Worm (Caenorhabditis elegans) whole organism, L3 larva: Measurements from ENCODE around the gene fbl-1.
A peak's percentile ranks its signal among the peaks of the same experiment; 100 is the strongest.

Experiments
- ceh-16 ChIP-seq: sonication (generic microtip); optimal IDR thresholded peaks from 2 replicates; lab custom pipeline; 2017; ENCODE audit warnings: missing biosample characterization, missing genetic modification characterization
- ceh-82 ChIP-seq: fragments of 150-350 bp; optimal IDR thresholded peaks from 2 replicates; lab custom pipeline; 2014; ENCODE audit warnings: missing biosample characterization, missing genetic modification characterization
- daf-12 ChIP-seq: fragments of 150-350 bp; optimal IDR thresholded peaks from 2 replicates; lab custom pipeline; 2014; ENCODE audit warnings: missing biosample characterization, missing genetic modification reagents, missing genetic modification characterization
- egl-27 ChIP-seq: sonication (generic microtip); optimal IDR thresholded peaks from 4 replicates; lab custom pipeline; 2017; ENCODE audit warnings: missing biosample characterization, missing genetic modification reagents, missing genetic modification characterization
- egl-5 ChIP-seq: fragments of 150-350 bp; optimal IDR thresholded peaks from 2 replicates; lab custom pipeline; 2017; ENCODE audit warnings: missing biosample characterization, missing genetic modification reagents, missing genetic modification characterization, inconsistent platforms
- elt-1 ChIP-seq: fragments of 150-350 bp; optimal IDR thresholded peaks from 2 replicates; lab custom pipeline; 2014; ENCODE audit warnings: missing biosample characterization, missing genetic modification characterization
- elt-2 ChIP-seq: sonication (generic microtip); optimal IDR thresholded peaks from 2 replicates; lab custom pipeline; 2016; ENCODE audit warnings: missing genetic modification reagents, mild to moderate bottlenecking, missing genetic modification characterization, missing compliant biosample characterization
- elt-3 ChIP-seq, 3 experiments: fragments of 150-350 bp in 1 of 3; sonication (generic microtip) in 2 of 3; optimal IDR thresholded peaks; 2 replicates in 2 of 3; 4 replicates in 1 of 3; lab custom pipeline; 2014 to 2017; ENCODE audit warnings: missing biosample characterization in 3 of 3, missing genetic modification characterization in 3 of 3
- eor-1 ChIP-seq, 2 experiments: fragments of 150-350 bp; optimal IDR thresholded peaks; 2 replicates each; lab custom pipeline; 2014 to 2018; ENCODE audit warnings: missing biosample characterization in 2 of 2, missing genetic modification characterization in 2 of 2
- fkh-10 ChIP-seq: sonication (generic microtip); optimal IDR thresholded peaks from 2 replicates; lab custom pipeline; 2017; ENCODE audit warnings: missing biosample characterization, missing genetic modification reagents, missing genetic modification characterization
- fkh-2 ChIP-seq: fragments of 150-350 bp; optimal IDR thresholded peaks from 2 replicates; lab custom pipeline; 2014; ENCODE audit warnings: missing biosample characterization, missing genetic modification reagents, missing genetic modification characterization
- fos-1 ChIP-seq: fragments of 150-350 bp; optimal IDR thresholded peaks from 2 replicates; lab custom pipeline; 2014; ENCODE audit warnings: missing biosample characterization, missing genetic modification characterization
- hmg-11 ChIP-seq: sonication (generic microtip); optimal IDR thresholded peaks from 2 replicates; lab custom pipeline; 2016; ENCODE audit warnings: missing genetic modification characterization, missing compliant biosample characterization
- jun-1 ChIP-seq: fragments of 150-350 bp; optimal IDR thresholded peaks from 2 replicates; lab custom pipeline; 2014; ENCODE audit warnings: missing biosample characterization, missing genetic modification reagents, missing genetic modification characterization
- lin-15B ChIP-seq: fragments of 150-350 bp; optimal IDR thresholded peaks from 2 replicates; lab custom pipeline; 2014; ENCODE audit warnings: missing biosample characterization, missing genetic modification characterization
- lin-39 ChIP-seq: fragments of 150-350 bp; optimal IDR thresholded peaks from 2 replicates; lab custom pipeline; 2018; ENCODE audit warnings: missing biosample characterization, missing genetic modification reagents, missing genetic modification characterization
- lsy-12 ChIP-seq: sonication (generic microtip); optimal IDR thresholded peaks from 2 replicates; lab custom pipeline; 2016; ENCODE audit warnings: mild to moderate bottlenecking, missing genetic modification characterization, missing compliant biosample characterization
- mdl-1 ChIP-seq: fragments of 150-350 bp; optimal IDR thresholded peaks from 2 replicates; lab custom pipeline; 2014; ENCODE audit warnings: missing biosample characterization, missing genetic modification characterization
- nfya-1 ChIP-seq: sonication (generic microtip); optimal IDR thresholded peaks from 2 replicates; lab custom pipeline; 2017; ENCODE audit warnings: missing genetic modification characterization, mild to moderate bottlenecking, missing compliant biosample characterization, antibody characterized with exemption, moderate library complexity; ENCODE audit not compliant: insufficient read depth
- nhr-11 ChIP-seq: fragments of 150-350 bp; optimal IDR thresholded peaks from 2 replicates; lab custom pipeline; 2014; ENCODE audit warnings: missing biosample characterization, missing genetic modification characterization
- nhr-12 ChIP-seq: fragments of 150-350 bp; optimal IDR thresholded peaks from 2 replicates; lab custom pipeline; 2014; ENCODE audit warnings: missing biosample characterization, missing genetic modification characterization
- nhr-23 ChIP-seq: fragments of 150-350 bp; optimal IDR thresholded peaks from 2 replicates; lab custom pipeline; 2014; ENCODE audit warnings: missing biosample characterization, missing genetic modification reagents, missing genetic modification characterization
- nhr-28 ChIP-seq: fragments of 150-350 bp; optimal IDR thresholded peaks from 2 replicates; lab custom pipeline; 2014; ENCODE audit warnings: missing biosample characterization, missing genetic modification characterization
- nhr-43 ChIP-seq: sonication (generic microtip); optimal IDR thresholded peaks from 2 replicates; lab custom pipeline; 2016; ENCODE audit warnings: mild to moderate bottlenecking, missing genetic modification characterization, missing compliant biosample characterization; ENCODE audit not compliant: poor library complexity, severe bottlenecking
- nhr-67 ChIP-seq: fragments of 150-350 bp; optimal IDR thresholded peaks from 2 replicates; lab custom pipeline; 2014; ENCODE audit warnings: missing biosample characterization, missing genetic modification characterization
- pqm-1 ChIP-seq: fragments of 150-350 bp; optimal IDR thresholded peaks from 2 replicates; lab custom pipeline; 2017; ENCODE audit warnings: missing biosample characterization, missing genetic modification characterization, inconsistent platforms
- sea-2 ChIP-seq: fragments of 150-350 bp; sonication (generic microtip); optimal IDR thresholded peaks from 4 replicates; lab custom pipeline; 2014; ENCODE audit warnings: missing biosample characterization, missing genetic modification reagents, missing genetic modification characterization
- snpc-4 ChIP-seq: fragments of 150-350 bp; optimal IDR thresholded peaks from 2 replicates; lab custom pipeline; 2014; ENCODE audit warnings: missing biosample characterization, missing genetic modification characterization
- tbx-2 ChIP-seq: sonication (generic microtip); optimal IDR thresholded peaks from 2 replicates; lab custom pipeline; 2016; ENCODE audit warnings: mild to moderate bottlenecking, missing genetic modification characterization, missing compliant biosample characterization
- unc-62 ChIP-seq: fragments of 150-350 bp; sonication (generic microtip); optimal IDR thresholded peaks from 4 replicates; lab custom pipeline; 2014; ENCODE audit warnings: missing biosample characterization, missing genetic modification reagents, missing genetic modification characterization
- zag-1 ChIP-seq: fragments of 150-350 bp; optimal IDR thresholded peaks from 2 replicates; lab custom pipeline; 2014; ENCODE audit warnings: missing biosample characterization, missing genetic modification characterization
- ztf-11 ChIP-seq: fragments of 150-350 bp; optimal IDR thresholded peaks from 2 replicates; lab custom pipeline; 2014; ENCODE audit warnings: missing biosample characterization, missing genetic modification characterization

Gene fbl-1

ce11 chrIV:9580021-9580420, 39.4 kb downstream of the fbl-1 start, which contains the start of gene npr-2:
npr-2 (minus strand) TSS chrIV:9580121.
- TF ChIP-seq jun-1 (tag; lab: Kevin White, UChicago) (no peak), nhr-28 (tag; lab: Kevin White, UChicago) (no peak), pqm-1 (tag; lab: Kevin White, UChicago) (no peak), elt-3 (tag; optimal IDR thresholded peaks at IDR 0.05; lab: Kevin White, UChicago) (no peak), nhr-12 (no peak), daf-12 (no peak), nhr-23 (tag; lab: Kevin White, UChicago) (no peak), snpc-4 (tag; lab: Kevin White, UChicago) (no peak)

DNA sequence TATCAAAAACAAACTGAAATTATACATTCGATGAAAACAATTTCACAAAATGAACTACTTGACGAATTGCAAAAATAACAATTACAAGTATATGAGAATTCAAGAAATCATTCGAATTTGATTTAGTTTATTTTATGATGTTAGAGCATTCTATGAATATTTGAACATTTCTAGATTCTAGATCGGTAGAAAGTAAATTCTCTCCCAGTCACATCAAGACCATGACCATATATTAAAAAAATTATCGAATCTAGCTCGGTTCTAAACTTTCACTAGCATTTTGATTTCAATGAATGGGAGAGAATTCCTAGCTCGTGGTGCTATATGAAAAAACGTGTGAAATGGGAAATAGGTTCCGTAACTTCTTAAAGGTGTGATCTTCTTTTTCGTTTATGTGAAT, 43.7 kb downstream of the fbl-1 start:
- TF ChIP-seq lin-39 (no peak), nhr-23 (tag; lab: Kevin White, UChicago) (no peak), daf-12 (no peak), ztf-11 (tag; lab: Kevin White, UChicago) (no peak), eor-1 (tag; optimal IDR thresholded peaks at IDR 0.05; lab: Kevin White, UChicago) (no peak), nfya-1 (tag; lab: Kevin White, UChicago) (no peak), snpc-4 (tag; lab: Kevin White, UChicago) (no peak), egl-27 (tag; lab: Kevin White, UChicago) (no peak), nhr-28 (tag; lab: Kevin White, UChicago) (no peak), hmg-11 (no peak), ceh-82 (tag; lab: Kevin White, UChicago) (no peak), fos-1 (tag; lab: Kevin White, UChicago) (no peak), nhr-11 (no peak), fkh-2 (tag; lab: Kevin White, UChicago) (no peak), nhr-67 (tag; lab: Kevin White, UChicago) (no peak), jun-1 (tag; lab: Kevin White, UChicago) (no peak), tbx-2 (tag; lab: Kevin White, UChicago) (no peak)
- TF ChIP-seq, all 47 proteins: peak for 0

DNA sequence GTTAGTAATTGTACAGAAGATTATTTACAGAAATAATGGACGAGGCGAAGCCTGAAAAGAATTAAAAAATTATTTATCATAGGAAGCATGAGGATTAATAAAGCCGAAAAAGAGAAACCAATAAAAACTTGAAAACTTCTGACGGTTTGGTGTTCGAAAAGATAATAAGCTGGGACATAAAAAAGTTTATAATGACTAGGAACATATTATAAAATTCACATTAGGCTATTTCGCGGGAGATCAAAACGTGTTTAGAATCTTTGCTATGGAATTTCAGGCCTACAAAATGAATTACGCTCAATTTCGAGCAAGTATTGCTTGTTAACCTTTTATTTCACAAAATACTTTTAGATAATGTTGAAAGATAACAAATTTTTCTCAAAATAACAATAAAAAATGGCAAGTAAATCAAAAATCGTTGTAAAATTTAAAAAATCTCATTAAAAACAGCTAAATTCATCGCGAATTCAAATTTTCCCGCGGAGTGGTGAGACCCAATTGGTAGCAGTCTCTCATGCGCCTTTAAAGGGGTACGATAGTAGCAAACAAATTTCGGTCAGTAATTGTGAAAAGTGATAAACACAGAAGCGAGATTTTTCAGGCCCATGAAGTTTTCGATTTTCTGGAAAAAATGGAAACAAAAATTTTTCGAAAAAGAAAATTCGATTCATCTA, 48.3 kb downstream of the fbl-1 start, which contains the start of gene trcs-1:
Gene trcs-1, minus strand, starts transcription at position 51 of the 674 bp plus-strand sequence.
- TF ChIP-seq zag-1 (no peak), elt-2 (tag; lab: Kevin White, UChicago) (no peak), pqm-1 (tag; lab: Kevin White, UChicago) (no peak), unc-62 (GFP tag; lab: Kevin White, UChicago) (no peak), fkh-2 (tag; lab: Kevin White, UChicago) (no peak), mdl-1 (tag; lab: Kevin White, UChicago) (no peak), nhr-28 (tag; lab: Kevin White, UChicago) (no peak), ztf-11 (tag; lab: Kevin White, UChicago) (no peak), lsy-12 (tag; lab: Kevin White, UChicago) (no peak), ceh-16 (tag; lab: Kevin White, UChicago) (no peak), jun-1 (tag; lab: Kevin White, UChicago) (no peak), nhr-12 (no peak), sea-2 (GFP tag; lab: Kevin White, UChicago) (no peak), fkh-10 (no peak), elt-1 (tag; lab: Kevin White, UChicago) (no peak), snpc-4 (tag; lab: Kevin White, UChicago) (no peak), lin-15B (no peak)

DNA sequence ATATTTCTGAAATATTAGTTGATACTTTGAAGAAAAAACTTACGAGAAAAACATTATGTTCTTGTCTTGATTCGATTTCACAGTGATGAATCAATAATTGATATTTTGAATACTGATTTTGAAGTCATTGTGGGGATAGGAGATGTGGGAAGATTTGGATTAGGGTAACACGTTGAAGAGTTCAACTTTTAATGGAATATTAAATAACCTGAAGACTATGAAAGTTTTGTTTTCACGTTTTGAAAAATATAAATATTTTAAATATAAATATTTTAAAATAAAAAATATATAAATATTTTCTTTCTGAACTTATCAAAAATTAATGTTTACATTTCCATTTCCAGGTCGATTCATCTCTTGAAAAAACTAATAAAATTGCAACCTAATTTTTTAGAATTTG, 51.8 kb downstream of the fbl-1 start, which contains the start of gene pei-1:
Gene pei-1, minus strand, starts transcription at position 101 of the 400 bp plus-strand sequence.
- TF ChIP-seq ceh-82 (tag; lab: Kevin White, UChicago): no peak
- no peak for TF ChIP-seq nhr-43 (tag; lab: Kevin White, UChicago)

ce11 chrIV:9593456-9593855, 52.9 kb downstream of the fbl-1 start, which contains the start of gene spp-18:
spp-18 (plus strand) TSS chrIV:9593712.
- no peak for TF ChIP-seq fkh-10
- no peak for TF ChIP-seq nhr-23 (tag; lab: Kevin White, UChicago)
- no peak for TF ChIP-seq nhr-11
- no peak for TF ChIP-seq daf-12
- TF ChIP-seq nfya-1 (tag; lab: Kevin White, UChicago): no peak
- no peak for TF ChIP-seq tbx-2 (tag; lab: Kevin White, UChicago)
- TF ChIP-seq egl-5: no peak
- peak; percentile 56 for TF ChIP-seq pqm-1 (tag; lab: Kevin White, UChicago)
- peak; percentile 87 for TF ChIP-seq elt-2 (tag; lab: Kevin White, UChicago)
